Worm (Caenorhabditis elegans): ENCODE measurements around the gene Y69A2AR.31.
A peak's percentile ranks its signal among the peaks of the same experiment; 100 is the strongest.

The Y69A2AR.31 gene

ce11 chrIV:2601988-2602861, 61.6 kb downstream of the Y69A2AR.31 start (continued):
- TF ChIP-seq tra-1 (GFP tag; IDR thresholded peaks at IDR 0.05) (peak; percentile 99), nhr-48 (tag; optimal IDR thresholded peaks at IDR 0.05) (peak; percentile 96), daf-19 (GFP tag; conservative IDR thresholded peaks at IDR 0.05) (no peak), egl-27 (tag; optimal IDR thresholded peaks at IDR 0.05) (no peak), sdz-12 (GFP tag; optimal IDR thresholded peaks at IDR 0.05) (peak; percentile 81), nhr-111 (GFP tag; optimal IDR thresholded peaks at IDR 0.05) (no peak), fos-1 (tag; optimal IDR thresholded peaks at IDR 0.05) (peak; percentile 46), mxl-3 (GFP tag; optimal IDR thresholded peaks at IDR 0.05) (peak; percentile 84), snpc-1.2 (GFP tag; IDR thresholded peaks at IDR 0.05) (peak; percentile 48), mdt-29 (GFP tag; IDR thresholded peaks at IDR 0.05) (peak; percentile 99), ceh-32 (tag; optimal IDR thresholded peaks at IDR 0.05; ENCODE audit: poor library complexity) (no peak), lin-13 (GFP tag; optimal IDR thresholded peaks at IDR 0.05) (peak; percentile 84), aha-1 (tag) (peak; percentile 97), madf-9 (GFP tag; conservative IDR thresholded peaks at IDR 0.05) (peak; percentile 93), tag-97 (GFP tag; IDR thresholded peaks at IDR 0.05) (no peak), lsy-2 (tag; optimal IDR thresholded peaks at IDR 0.05) (peak; percentile 88 to 95), unc-130 (GFP tag; optimal IDR thresholded peaks at IDR 0.05) (no peak), zip-2 (tag; optimal IDR thresholded peaks at IDR 0.05) (peak; percentile 84), lin-39 (tag; optimal IDR thresholded peaks at IDR 0.05) (no peak), snpc-4 (tag; optimal IDR thresholded peaks at IDR 0.05) (peak; percentile 41), lim-7 (GFP tag; IDR thresholded peaks at IDR 0.05) (peak; percentile 60; the same call in 1 of the 2 replicates), daf-12 (tag; optimal IDR thresholded peaks at IDR 0.05) (no peak), skn-1 (tag; optimal IDR thresholded peaks at IDR 0.05) (peak; percentile 91), ces-1 (GFP tag; optimal IDR thresholded peaks at IDR 0.05) (no peak), F37D6.2 (tag; optimal IDR thresholded peaks at IDR 0.05) (peak; percentile 62), ztf-11 (tag; optimal IDR thresholded peaks at IDR 0.05) (no peak), lir-3 (tag; optimal IDR thresholded peaks at IDR 0.05) (no peak), aly-2 (tag; optimal IDR thresholded peaks at IDR 0.05) (no peak), lin-1 (GFP tag; IDR thresholded peaks at IDR 0.05) (peak; percentile 95)

DNA sequence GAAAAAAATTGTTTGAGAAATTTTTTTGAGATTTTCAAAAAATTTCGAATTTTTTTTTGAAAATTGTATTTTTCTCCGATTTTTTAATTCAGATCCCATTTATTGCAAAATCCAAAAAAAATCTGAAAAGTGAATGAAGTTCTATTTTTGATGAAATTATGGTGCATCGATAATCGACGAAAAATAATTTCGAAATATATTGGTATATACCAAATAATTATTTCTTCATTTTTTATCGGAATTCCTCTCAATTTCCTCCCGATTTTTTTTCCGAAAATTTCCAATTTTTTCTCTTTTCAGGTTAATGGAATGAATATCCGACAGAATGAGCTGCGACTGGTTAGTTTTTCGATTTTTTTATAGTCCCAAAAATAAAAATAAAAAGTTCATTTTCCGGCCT, 63.0 kb downstream of the Y69A2AR.31 start, which contains the start of gene epg-9:
Gene epg-9 (plus strand): TSS at position 301 of the 400 bp plus-strand sequence.
- no peak for TF ChIP-seq skn-1 (tag; optimal IDR thresholded peaks at IDR 0.05)
- no peak for TF ChIP-seq daf-16 (GFP tag; optimal IDR thresholded peaks at IDR 0.05)
- no peak for TF ChIP-seq daf-16 (tag; optimal IDR thresholded peaks at IDR 0.05)
- TF ChIP-seq dmd-6 (GFP tag; IDR thresholded peaks at IDR 0.05) = no peak

All from whole organism, L4 larva.